Worm (Caenorhabditis elegans) whole organism, midembryonic: Measurements from ENCODE around the gene C49C8.6.

ENCODE experiments used
- T22C8.4 ChIP-seq: fragments of 200-800 bp; sonication (Bioruptor generic); IDR thresholded peaks from 2 replicates; pipeline ENCODE4 v1.3.6; 2022; ENCODE audit warnings: missing genetic modification characterization, missing compliant biosample characterization
- klf-2 ChIP-seq: fragments of 200-800 bp; sonication (Bioruptor generic); conservative IDR thresholded peaks from 2 replicates; pipeline ENCODE4 v1.3.6; 2022; ENCODE audit warnings: missing genetic modification reagents, missing genetic modification characterization, missing compliant biosample characterization
- med-1 ChIP-seq: sonication (generic microtip); optimal IDR thresholded peaks from 2 replicates; lab custom pipeline; 2017; ENCODE audit warnings: missing genetic modification characterization, mild to moderate bottlenecking, missing compliant biosample characterization, antibody characterized with exemption, missing genetic modification reagents; ENCODE audit not compliant: insufficient read depth
- ref-1 ChIP-seq: fragments of 200-800 bp; sonication (Bioruptor generic); conservative IDR thresholded peaks from 2 replicates; pipeline ENCODE4 v1.3.6; 2022; ENCODE audit warnings: missing genetic modification reagents, missing genetic modification characterization, missing compliant biosample characterization
- ztf-23 ChIP-seq: fragments of 200-800 bp; sonication (Bioruptor generic); IDR thresholded peaks from 2 replicates; pipeline ENCODE4 v1.3.6; 2022; ENCODE audit warnings: missing genetic modification reagents, missing genetic modification characterization, missing compliant biosample characterization

ce11 chrIV:8638761-8639160, 19.3 kb downstream of the C49C8.6 start, which contains the start of gene F42A9.9:
- no peak for TF ChIP-seq ref-1 (GFP tag; lab: Robert Waterston, UW)
- no peak for TF ChIP-seq klf-2 (GFP tag; lab: Robert Waterston, UW)
- no peak for TF ChIP-seq med-1 (GFP tag; lab: Kevin White, UChicago)
- no peak for TF ChIP-seq ztf-23
- TF ChIP-seq T22C8.4 (GFP tag; lab: Robert Waterston, UW): no peak
